Worm (Caenorhabditis elegans) whole organism, young adult: Measurements from ENCODE around the gene F07A11.1.

Source experiments
- B0035.1 ChIP-seq: sonication (generic microtip); optimal IDR thresholded peaks from 2 replicates; lab custom pipeline; 2016; ENCODE audit warnings: missing genetic modification characterization, mild to moderate bottlenecking, missing compliant biosample characterization, missing genotype, missing genetic modification reagents
- B0336.3 ChIP-seq: fragments of 200-800 bp; sonication (Bioruptor generic); IDR thresholded peaks from 2 replicates; pipeline ENCODE4 v1.3.6; 2022; ENCODE audit warnings: missing genetic modification characterization, missing compliant biosample characterization
- D2030.7 ChIP-seq: fragments of 200-800 bp; sonication (Bioruptor generic); IDR thresholded peaks from 2 replicates; pipeline ENCODE4 v1.3.6; 2022; ENCODE audit warnings: missing genetic modification reagents, missing genetic modification characterization, missing compliant biosample characterization
- F10E7.11 ChIP-seq: sonication (generic microtip); optimal IDR thresholded peaks from 2 replicates; lab custom pipeline; 2017; ENCODE audit warnings: mild to moderate bottlenecking, missing genetic modification characterization, moderate library complexity, missing compliant biosample characterization
- F57C9.4 ChIP-seq: sonication (generic microtip); optimal IDR thresholded peaks from 2 replicates; lab custom pipeline; 2017; ENCODE audit warnings: mild to moderate bottlenecking, missing genetic modification characterization, missing compliant biosample characterization
- K12H6.12 ChIP-seq: fragments of 200-800 bp; sonication (Bioruptor generic); optimal IDR thresholded peaks from 2 replicates; lab custom pipeline; 2018; ENCODE audit warnings: mild to moderate bottlenecking, missing genetic modification characterization, missing compliant biosample characterization
- Y53F4B.3 ChIP-seq: fragments of 200-800 bp; sonication (Bioruptor generic); IDR thresholded peaks from 2 replicates; pipeline ENCODE4 v1.3.6; 2022; ENCODE audit warnings: missing genetic modification reagents, missing genetic modification characterization, missing compliant biosample characterization
- Y56A3A.18 ChIP-seq: fragments of 200-800 bp; sonication (Bioruptor generic); IDR thresholded peaks from 2 replicates; pipeline ENCODE4 v1.3.6; 2022; ENCODE audit warnings: missing genetic modification reagents, missing genetic modification characterization, missing compliant biosample characterization
- Y79H2A.3 ChIP-seq: fragments of 200-800 bp; sonication (Bioruptor generic); conservative IDR thresholded peaks from 2 replicates; pipeline ENCODE4 v1.3.6; 2022; ENCODE audit warnings: missing genetic modification reagents, missing genetic modification characterization, missing compliant biosample characterization
- ZK185.1 ChIP-seq: sonication (generic microtip); optimal IDR thresholded peaks from 2 replicates; lab custom pipeline; 2016; ENCODE audit warnings: mild to moderate bottlenecking, missing genetic modification characterization, missing compliant biosample characterization; ENCODE audit not compliant: poor library complexity, severe bottlenecking
- akir-1 ChIP-seq: fragments of 200-800 bp; sonication (Bioruptor generic); optimal IDR thresholded peaks from 2 replicates; lab custom pipeline; 2018; ENCODE audit warnings: mild to moderate bottlenecking, missing genetic modification characterization, moderate library complexity, missing compliant biosample characterization
- ama-1 ChIP-seq, 3 experiments: fragments of 150-350 bp in 1 of 3; sonication (generic microtip) in 2 of 3; optimal IDR thresholded peaks; 2 replicates each; lab custom pipeline; 2014 to 2018; ENCODE audit warnings: missing biosample characterization in 2 of 3, missing genetic modification characterization in 2 of 3, missing genetic modification reagents in 2 of 3
- aptf-2 ChIP-seq: fragments of 200-800 bp; sonication (Bioruptor generic); conservative IDR thresholded peaks from 2 replicates; pipeline ENCODE4 v1.3.6; 2022; ENCODE audit warnings: missing genetic modification reagents, missing genetic modification characterization, missing compliant biosample characterization
- aptf-3 ChIP-seq: fragments of 200-800 bp; sonication (Bioruptor generic); IDR thresholded peaks from 2 replicates; pipeline ENCODE4 v1.3.6; 2022; ENCODE audit warnings: missing genetic modification characterization, missing compliant biosample characterization
- atf-7 ChIP-seq: sonication (generic microtip); optimal IDR thresholded peaks from 2 replicates; lab custom pipeline; 2017; ENCODE audit warnings: mild to moderate bottlenecking, missing genetic modification characterization, missing compliant biosample characterization
- ceh-27 ChIP-seq: fragments of 200-800 bp; sonication (Bioruptor generic); optimal IDR thresholded peaks from 2 replicates; lab custom pipeline; 2018; ENCODE audit warnings: mild to moderate bottlenecking, missing genetic modification characterization, moderate library complexity, missing compliant biosample characterization
- ceh-91 ChIP-seq: fragments of 200-800 bp; sonication (Bioruptor generic); IDR thresholded peaks from 2 replicates; pipeline ENCODE4 v1.3.6; 2022; ENCODE audit warnings: missing genetic modification reagents, missing genetic modification characterization, missing compliant biosample characterization
- die-1 ChIP-seq: sonication (generic microtip); optimal IDR thresholded peaks from 2 replicates; lab custom pipeline; 2016; ENCODE audit warnings: missing genotype, mild to moderate bottlenecking, missing genetic modification characterization, missing compliant biosample characterization
- dox-1 ChIP-seq: fragments of 200-800 bp; sonication (Bioruptor generic); IDR thresholded peaks from 2 replicates; pipeline ENCODE4 v1.3.6; 2022; ENCODE audit warnings: missing genetic modification reagents, missing genetic modification characterization, missing compliant biosample characterization
- efl-1 ChIP-seq: fragments of 150-350 bp; optimal IDR thresholded peaks from 2 replicates; lab custom pipeline; 2014; ENCODE audit warnings: missing biosample characterization, missing genetic modification reagents, missing genetic modification characterization
- egl-44 ChIP-seq: fragments of 200-800 bp; sonication (Bioruptor generic); IDR thresholded peaks from 2 replicates; pipeline ENCODE4 v1.3.6; 2022; ENCODE audit warnings: missing genetic modification reagents, missing genetic modification characterization, missing compliant biosample characterization
- ekl-4 ChIP-seq: fragments of 200-800 bp; sonication (Bioruptor generic); IDR thresholded peaks from 2 replicates; pipeline ENCODE4 v1.3.6; 2022; ENCODE audit warnings: missing genetic modification reagents, missing genetic modification characterization, missing compliant biosample characterization
- fkh-3 ChIP-seq: sonication (generic microtip); optimal IDR thresholded peaks from 2 replicates; lab custom pipeline; 2016; ENCODE audit warnings: mild to moderate bottlenecking, missing genetic modification characterization, missing compliant biosample characterization
- hlh-26 ChIP-seq: fragments of 200-800 bp; sonication (Bioruptor generic); conservative IDR thresholded peaks from 2 replicates; pipeline ENCODE4 v1.3.6; 2022; ENCODE audit warnings: missing genetic modification reagents, missing genetic modification characterization, missing compliant biosample characterization
- hmg-1.2 ChIP-seq: fragments of 200-800 bp; sonication (Bioruptor generic); IDR thresholded peaks from 2 replicates; pipeline ENCODE4 v1.3.6; 2022; ENCODE audit warnings: missing genetic modification reagents, missing genetic modification characterization, missing compliant biosample characterization
- hsf-1 ChIP-seq: fragments of 200-800 bp; sonication (Bioruptor generic); IDR thresholded peaks from 2 replicates; pipeline ENCODE4 v1.3.6; 2022; ENCODE audit warnings: missing genetic modification reagents, missing genetic modification characterization, missing compliant biosample characterization
- lag-1 ChIP-seq: fragments of 200-800 bp; sonication (Bioruptor generic); IDR thresholded peaks from 2 replicates; pipeline ENCODE4 v1.3.6; 2022; ENCODE audit warnings: missing genetic modification reagents, missing genetic modification characterization, missing compliant biosample characterization
- let-607 ChIP-seq, 2 experiments: fragments of 200-800 bp in 1 of 2; sonication (Bioruptor generic) in 1 of 2; sonication (generic microtip) in 1 of 2; optimal IDR thresholded peaks; 2 replicates each; lab custom pipeline; 2016 to 2018; ENCODE audit warnings: mild to moderate bottlenecking in 2 of 2, missing compliant biosample characterization in 2 of 2, missing genetic modification characterization in 2 of 2, moderate library complexity in 2 of 2, missing genotype in 1 of 2
- lin-26 ChIP-seq: fragments of 200-800 bp; sonication (Bioruptor generic); IDR thresholded peaks from 2 replicates; pipeline ENCODE4 v1.3.6; 2022; ENCODE audit warnings: missing genetic modification reagents, missing genetic modification characterization, missing compliant biosample characterization
- lir-1 ChIP-seq: fragments of 200-800 bp; sonication (Bioruptor generic); conservative IDR thresholded peaks from 2 replicates; pipeline ENCODE4 v1.3.6; 2022; ENCODE audit warnings: missing genetic modification reagents, missing genetic modification characterization, missing compliant biosample characterization
- madf-10 ChIP-seq: sonication (generic microtip); optimal IDR thresholded peaks from 2 replicates; lab custom pipeline; 2016; ENCODE audit warnings: mild to moderate bottlenecking, missing genetic modification characterization, missing compliant biosample characterization
- madf-3 ChIP-seq: fragments of 200-800 bp; sonication (Bioruptor generic); IDR thresholded peaks from 2 replicates; pipeline ENCODE4 v1.3.6; 2022; ENCODE audit warnings: missing genetic modification reagents, missing genetic modification characterization, missing compliant biosample characterization
- mcd-1 ChIP-seq: fragments of 200-800 bp; sonication (Bioruptor generic); IDR thresholded peaks from 2 replicates; pipeline ENCODE4 v1.3.6; 2022; ENCODE audit warnings: missing genetic modification reagents, missing genetic modification characterization, missing compliant biosample characterization
- mes-4 ChIP-seq: sonication (generic microtip); optimal IDR thresholded peaks from 2 replicates; lab custom pipeline; 2016; ENCODE audit warnings: missing genotype, missing genetic modification characterization, missing compliant biosample characterization
- nfya-2 ChIP-seq: fragments of 200-800 bp; sonication (Bioruptor generic); IDR thresholded peaks from 2 replicates; pipeline ENCODE4 v1.3.6; 2022; ENCODE audit warnings: missing genetic modification reagents, missing genetic modification characterization, missing compliant biosample characterization
- nhr-179 ChIP-seq: sonication (generic microtip); optimal IDR thresholded peaks from 2 replicates; lab custom pipeline; 2016; ENCODE audit warnings: mild to moderate bottlenecking, missing genetic modification characterization, missing compliant biosample characterization
- nhr-90 ChIP-seq: sonication (generic microtip); optimal IDR thresholded peaks from 2 replicates; lab custom pipeline; 2016; ENCODE audit warnings: missing genotype, mild to moderate bottlenecking, missing genetic modification characterization, missing compliant biosample characterization
- rcor-1 ChIP-seq: fragments of 200-800 bp; sonication (Bioruptor generic); IDR thresholded peaks from 2 replicates; pipeline ENCODE4 v1.3.6; 2022; ENCODE audit warnings: missing genetic modification reagents, missing genetic modification characterization, missing compliant biosample characterization
- rpc-1 ChIP-seq, 2 experiments: fragments of 150-350 bp in 1 of 2; sonication (generic microtip) in 1 of 2; optimal IDR thresholded peaks; 2 replicates each; lab custom pipeline; 2014 to 2018; ENCODE audit warnings: missing biosample characterization in 1 of 2, missing genetic modification characterization in 1 of 2, missing genetic modification reagents in 1 of 2, missing genotype in 1 of 2
- snpc-3.4 ChIP-seq: sonication (generic microtip); optimal IDR thresholded peaks from 2 replicates; lab custom pipeline; 2017; ENCODE audit warnings: missing genetic modification characterization, mild to moderate bottlenecking, missing compliant biosample characterization, antibody characterized with exemption, moderate library complexity, missing genotype, missing genetic modification reagents
- snpc-4 ChIP-seq, 5 experiments: fragments of 150-350 bp in 1 of 5; sonication (generic microtip) in 4 of 5; optimal IDR thresholded peaks; 2 replicates each; lab custom pipeline; 2014 to 2018; ENCODE audit warnings: missing genetic modification characterization in 5 of 5, missing biosample characterization in 3 of 5, antibody characterized with exemption in 2 of 5, mild to moderate bottlenecking in 2 of 5, missing compliant biosample characterization in 2 of 5, missing genotype in 2 of 5, moderate library complexity in 2 of 5, missing genetic modification reagents in 1 of 5
- sptf-2 ChIP-seq: fragments of 200-800 bp; sonication (Bioruptor generic); optimal IDR thresholded peaks from 2 replicates; lab custom pipeline; 2018; ENCODE audit warnings: mild to moderate bottlenecking, missing genetic modification characterization, missing compliant biosample characterization
- tbp1 ChIP-seq: fragments of 200-800 bp; sonication (Bioruptor generic); optimal IDR thresholded peaks from 2 replicates; lab custom pipeline; 2018; ENCODE audit warnings: mild to moderate bottlenecking, missing genetic modification characterization, missing compliant biosample characterization
- tlf-1 ChIP-seq: fragments of 200-800 bp; sonication (Bioruptor generic); optimal IDR thresholded peaks from 2 replicates; lab custom pipeline; 2018; ENCODE audit warnings: mild to moderate bottlenecking, missing genetic modification characterization, missing compliant biosample characterization
- unc-130 ChIP-seq: sonication (generic microtip); optimal IDR thresholded peaks from 2 replicates; lab custom pipeline; 2016; ENCODE audit warnings: missing genetic modification reagents, missing genetic modification characterization, missing compliant biosample characterization
- unc-62 ChIP-seq: fragments of 150-350 bp; optimal IDR thresholded peaks from 2 replicates; lab custom pipeline; 2014; ENCODE audit warnings: missing biosample characterization, missing genetic modification reagents, missing genetic modification characterization
- zfh-2 ChIP-seq: fragments of 200-800 bp; sonication (Bioruptor generic); conservative IDR thresholded peaks from 2 replicates; pipeline ENCODE4 v1.3.6; 2022; ENCODE audit warnings: missing genetic modification reagents, missing genetic modification characterization, missing compliant biosample characterization
- ztf-3 ChIP-seq: fragments of 200-800 bp; sonication (Bioruptor generic); optimal IDR thresholded peaks from 2 replicates; lab custom pipeline; 2018; ENCODE audit warnings: mild to moderate bottlenecking, missing genetic modification characterization, missing compliant biosample characterization

Gene F07A11.1

ce11 chrII:11619171-11619570, 27.2 kb upstream of the F07A11.1 start (continued):
- TF ChIP-seq madf-10 (tag; lab: Kevin White, UChicago): no peak
- no peak for TF ChIP-seq ceh-91 (GFP tag; lab: Robert Waterston, UW)
- TF ChIP-seq dox-1 (GFP tag; lab: Robert Waterston, UW): peak; percentile 34; the same call in 1 of the 2 replicates
- peak; percentile 49 for TF ChIP-seq ceh-27 (GFP tag; lab: Kevin White, UChicago)
- TF ChIP-seq tbp1 (GFP tag; lab: Kevin White, UChicago): peak; percentile 18
- peak in 1 of 2 experiments; percentile 3 for TF ChIP-seq let-607 (tag; optimal IDR thresholded peaks at IDR 0.05; lab: Kevin White, UChicago)
- TF ChIP-seq F57C9.4 (tag; lab: Kevin White, UChicago): no peak
- no peak for TF ChIP-seq nhr-90 (tag; lab: Kevin White, UChicago)
- TF ChIP-seq unc-130 (GFP tag; lab: Kevin White, UChicago): no peak
- no peak for TF ChIP-seq mes-4 (tag; lab: Kevin White, UChicago)
- no peak for TF ChIP-seq K12H6.12 (tag; lab: Kevin White, UChicago)
- TF ChIP-seq hsf-1 (GFP tag; lab: Robert Waterston, UW): no peak
- no peak for TF ChIP-seq zfh-2 (GFP tag; lab: Robert Waterston, UW)
- TF ChIP-seq die-1 (tag; lab: Kevin White, UChicago): no peak
- no peak for TF ChIP-seq nhr-179 (tag; lab: Kevin White, UChicago)
- no peak for TF ChIP-seq snpc-4 (GFP tag; optimal IDR thresholded peaks at IDR 0.05; lab: Kevin White, UChicago)
- TF ChIP-seq snpc-4 (tag; optimal IDR thresholded peaks at IDR 0.05; lab: Kevin White, UChicago): peak in 1 of 4 experiments; percentile 0
- TF ChIP-seq unc-62 (GFP tag; lab: Kevin White, UChicago): no peak
- TF ChIP-seq efl-1 (GFP tag; lab: Kevin White, UChicago): no peak
- no peak for TF ChIP-seq rpc-1 (optimal IDR thresholded peaks at IDR 0.05; lab: Kevin White, UChicago)
- no peak for TF ChIP-seq rpc-1 (tag; optimal IDR thresholded peaks at IDR 0.05; lab: Kevin White, UChicago)
- no peak for TF ChIP-seq F10E7.11 (tag; lab: Kevin White, UChicago)
- TF ChIP-seq aptf-2 (GFP tag; lab: Robert Waterston, UW): no peak
- no peak for TF ChIP-seq Y56A3A.18 (GFP tag; lab: Robert Waterston, UW)
- TF ChIP-seq Y79H2A.3 (GFP tag; lab: Robert Waterston, UW): no peak
- no peak for TF ChIP-seq tlf-1
- no peak for TF ChIP-seq aptf-3
- no peak for TF ChIP-seq B0336.3 (GFP tag; lab: Robert Waterston, UW)
- no peak for TF ChIP-seq D2030.7 (GFP tag; lab: Robert Waterston, UW)
- TF ChIP-seq snpc-3.4: no peak
- no peak for TF ChIP-seq rcor-1 (GFP tag; lab: Robert Waterston, UW)
- 0 out of 2 replicates have a peak, but pooled peaks have one; percentile 49 for TF ChIP-seq egl-44 (GFP tag; lab: Robert Waterston, UW)
- no peak for TF ChIP-seq akir-1 (GFP tag; lab: Kevin White, UChicago)
- TF ChIP-seq ztf-3 (GFP tag; lab: Kevin White, UChicago): no peak
- TF ChIP-seq ekl-4 (GFP tag; lab: Robert Waterston, UW): peak; percentile 28; the same call in 1 of the 2 replicates
- TF ChIP-seq ZK185.1 (tag; lab: Kevin White, UChicago): peak; percentile 4
- TF ChIP-seq nfya-2 (GFP tag; lab: Robert Waterston, UW): no peak
- peak; percentile 57; the same call in 1 of the 2 replicates for TF ChIP-seq hmg-1.2 (GFP tag; lab: Robert Waterston, UW)
- TF ChIP-seq Y53F4B.3 (GFP tag; lab: Robert Waterston, UW): no peak
- TF ChIP-seq lir-1 (GFP tag; lab: Robert Waterston, UW): no peak
- TF ChIP-seq B0035.1 (tag; lab: Kevin White, UChicago): no peak
- no peak for TF ChIP-seq hlh-26
- no peak for TF ChIP-seq atf-7 (tag; lab: Kevin White, UChicago)
- TF ChIP-seq ama-1 (optimal IDR thresholded peaks at IDR 0.05; lab: Kevin White, UChicago): no peak
- no peak for TF ChIP-seq ama-1 (GFP tag; optimal IDR thresholded peaks at IDR 0.05; lab: Kevin White, UChicago)
- no peak for TF ChIP-seq madf-3
- TF ChIP-seq lin-26 (GFP tag; lab: Robert Waterston, UW): no peak
- no peak for TF ChIP-seq sptf-2
- TF ChIP-seq mcd-1 (GFP tag; lab: Robert Waterston, UW): peak; percentile 40; the same call in 1 of the 2 replicates
- TF ChIP-seq lag-1 (GFP tag; lab: Robert Waterston, UW): no peak
- TF ChIP-seq fkh-3: no peak
